Worm (Caenorhabditis elegans) whole organism, young adult: ENCODE results near the gene algn-13.

ENCODE experiments used
- B0019.2 ChIP-seq: fragments of 200-800 bp; sonication (Bioruptor generic); conservative IDR thresholded peaks from 2 replicates; pipeline ENCODE4 v1.3.6; 2022; ENCODE audit warnings: missing genetic modification reagents, missing genetic modification characterization, missing compliant biosample characterization
- C17E4.6 ChIP-seq: fragments of 200-800 bp; sonication (Bioruptor generic); IDR thresholded peaks from 2 replicates; pipeline ENCODE4 v1.3.6; 2022; ENCODE audit warnings: missing genetic modification reagents, missing genetic modification characterization, missing compliant biosample characterization
- F33H1.4 ChIP-seq: fragments of 200-800 bp; sonication (Bioruptor generic); IDR thresholded peaks from 2 replicates; pipeline ENCODE4 v1.3.6; 2022; ENCODE audit warnings: missing genetic modification reagents, missing genetic modification characterization, missing compliant biosample characterization
- T07F8.4 ChIP-seq: sonication (generic microtip); optimal IDR thresholded peaks from 2 replicates; lab custom pipeline; 2016; ENCODE audit warnings: mild to moderate bottlenecking, missing genetic modification characterization, moderate library complexity, missing compliant biosample characterization
- T26A5.8 ChIP-seq: sonication (generic microtip); optimal IDR thresholded peaks from 2 replicates; lab custom pipeline; 2016; ENCODE audit warnings: missing genetic modification characterization, missing compliant biosample characterization
- Y53F4B.3 ChIP-seq: fragments of 200-800 bp; sonication (Bioruptor generic); IDR thresholded peaks from 2 replicates; pipeline ENCODE4 v1.3.6; 2022; ENCODE audit warnings: missing genetic modification reagents, missing genetic modification characterization, missing compliant biosample characterization
- Y56A3A.18 ChIP-seq: fragments of 200-800 bp; sonication (Bioruptor generic); IDR thresholded peaks from 2 replicates; pipeline ENCODE4 v1.3.6; 2022; ENCODE audit warnings: missing genetic modification reagents, missing genetic modification characterization, missing compliant biosample characterization
- Y67H2A.10 ChIP-seq: fragments of 200-800 bp; sonication (Bioruptor generic); conservative IDR thresholded peaks from 2 replicates; pipeline ENCODE4 v1.3.6; 2022; ENCODE audit warnings: missing genetic modification reagents, missing genetic modification characterization, missing compliant biosample characterization
- ama-1 ChIP-seq, 3 experiments: fragments of 150-350 bp in 1 of 3; sonication (generic microtip) in 2 of 3; optimal IDR thresholded peaks; 2 replicates each; lab custom pipeline; 2014 to 2018; ENCODE audit warnings: missing biosample characterization in 2 of 3, missing genetic modification characterization in 2 of 3, missing genetic modification reagents in 2 of 3
- aptf-2 ChIP-seq: fragments of 200-800 bp; sonication (Bioruptor generic); conservative IDR thresholded peaks from 2 replicates; pipeline ENCODE4 v1.3.6; 2022; ENCODE audit warnings: missing genetic modification reagents, missing genetic modification characterization, missing compliant biosample characterization
- aptf-3 ChIP-seq: fragments of 200-800 bp; sonication (Bioruptor generic); IDR thresholded peaks from 2 replicates; pipeline ENCODE4 v1.3.6; 2022; ENCODE audit warnings: missing genetic modification characterization, missing compliant biosample characterization
- atf-7 ChIP-seq: sonication (generic microtip); optimal IDR thresholded peaks from 2 replicates; lab custom pipeline; 2017; ENCODE audit warnings: mild to moderate bottlenecking, missing genetic modification characterization, missing compliant biosample characterization
- attf-3 ChIP-seq: fragments of 200-800 bp; sonication (Bioruptor generic); conservative IDR thresholded peaks from 2 replicates; pipeline ENCODE4 v1.3.6; 2022; ENCODE audit warnings: missing genetic modification reagents, missing genetic modification characterization, missing compliant biosample characterization
- attf-5 ChIP-seq: fragments of 200-800 bp; sonication (Bioruptor generic); optimal IDR thresholded peaks from 2 replicates; lab custom pipeline; 2018; ENCODE audit warnings: mild to moderate bottlenecking, missing genetic modification characterization, missing compliant biosample characterization
- bed-1 ChIP-seq: fragments of 200-800 bp; sonication (Bioruptor generic); IDR thresholded peaks from 2 replicates; pipeline ENCODE4 v1.3.6; 2022; ENCODE audit warnings: missing genetic modification reagents, missing genetic modification characterization, missing compliant biosample characterization
- ceh-100 ChIP-seq: fragments of 200-800 bp; sonication (Bioruptor generic); IDR thresholded peaks from 2 replicates; pipeline ENCODE4 v1.3.6; 2022; ENCODE audit warnings: missing genetic modification reagents, missing genetic modification characterization, missing compliant biosample characterization
- ceh-91 ChIP-seq: fragments of 200-800 bp; sonication (Bioruptor generic); IDR thresholded peaks from 2 replicates; pipeline ENCODE4 v1.3.6; 2022; ENCODE audit warnings: missing genetic modification reagents, missing genetic modification characterization, missing compliant biosample characterization
- chd-7 ChIP-seq: sonication (generic microtip); optimal IDR thresholded peaks from 2 replicates; lab custom pipeline; 2016; ENCODE audit warnings: mild to moderate bottlenecking, missing genetic modification characterization, moderate library complexity, missing compliant biosample characterization
- hmg-20 ChIP-seq: fragments of 200-800 bp; sonication (Bioruptor generic); IDR thresholded peaks from 2 replicates; pipeline ENCODE4 v1.3.6; 2022; ENCODE audit warnings: missing genetic modification reagents, missing genetic modification characterization, missing compliant biosample characterization
- lag-1 ChIP-seq: fragments of 200-800 bp; sonication (Bioruptor generic); IDR thresholded peaks from 2 replicates; pipeline ENCODE4 v1.3.6; 2022; ENCODE audit warnings: missing genetic modification reagents, missing genetic modification characterization, missing compliant biosample characterization
- lin-35 ChIP-seq, 3 experiments: fragments of 150-350 bp in 2 of 3; sonication (generic microtip) in 1 of 3; optimal IDR thresholded peaks; 2 replicates each; lab custom pipeline; 2014 to 2018; ENCODE audit warnings: missing biosample characterization in 3 of 3, missing genetic modification characterization in 3 of 3, missing genetic modification reagents in 3 of 3
- lin-54 ChIP-seq: fragments of 200-800 bp; sonication (Bioruptor generic); optimal IDR thresholded peaks from 2 replicates; lab custom pipeline; 2018; ENCODE audit warnings: mild to moderate bottlenecking, missing genetic modification characterization, missing compliant biosample characterization
- lsl-1 ChIP-seq: fragments of 200-800 bp; sonication (Bioruptor generic); optimal IDR thresholded peaks from 2 replicates; lab custom pipeline; 2018; ENCODE audit warnings: mild to moderate bottlenecking, missing genetic modification characterization, moderate library complexity, missing compliant biosample characterization
- mcd-1 ChIP-seq: fragments of 200-800 bp; sonication (Bioruptor generic); IDR thresholded peaks from 2 replicates; pipeline ENCODE4 v1.3.6; 2022; ENCODE audit warnings: missing genetic modification reagents, missing genetic modification characterization, missing compliant biosample characterization
- nfya-2 ChIP-seq: fragments of 200-800 bp; sonication (Bioruptor generic); IDR thresholded peaks from 2 replicates; pipeline ENCODE4 v1.3.6; 2022; ENCODE audit warnings: missing genetic modification reagents, missing genetic modification characterization, missing compliant biosample characterization
- nhr-90 ChIP-seq: sonication (generic microtip); optimal IDR thresholded peaks from 2 replicates; lab custom pipeline; 2016; ENCODE audit warnings: missing genotype, mild to moderate bottlenecking, missing genetic modification characterization, missing compliant biosample characterization
- rec-8 ChIP-seq, 2 experiments: sonication (generic microtip); optimal IDR thresholded peaks; 2 replicates each; lab custom pipeline; 2016; ENCODE audit warnings: mild to moderate bottlenecking in 2 of 2, missing genetic modification characterization in 2 of 2, missing genetic modification reagents in 2 of 2, missing genotype in 2 of 2, missing biosample characterization in 1 of 2, missing compliant biosample characterization in 1 of 2, moderate library complexity in 1 of 2
- snpc-4 ChIP-seq, 5 experiments: fragments of 150-350 bp in 1 of 5; sonication (generic microtip) in 4 of 5; optimal IDR thresholded peaks; 2 replicates each; lab custom pipeline; 2014 to 2018; ENCODE audit warnings: missing genetic modification characterization in 5 of 5, missing biosample characterization in 3 of 5, antibody characterized with exemption in 2 of 5, mild to moderate bottlenecking in 2 of 5, missing compliant biosample characterization in 2 of 5, missing genotype in 2 of 5, moderate library complexity in 2 of 5, missing genetic modification reagents in 1 of 5
- tbp1 ChIP-seq: fragments of 200-800 bp; sonication (Bioruptor generic); optimal IDR thresholded peaks from 2 replicates; lab custom pipeline; 2018; ENCODE audit warnings: mild to moderate bottlenecking, missing genetic modification characterization, missing compliant biosample characterization
- unc-62 ChIP-seq: fragments of 150-350 bp; optimal IDR thresholded peaks from 2 replicates; lab custom pipeline; 2014; ENCODE audit warnings: missing biosample characterization, missing genetic modification reagents, missing genetic modification characterization
- xnd-1 ChIP-seq: sonication (generic microtip); optimal IDR thresholded peaks from 2 replicates; lab custom pipeline; 2016; ENCODE audit warnings: missing genotype, missing genetic modification reagents, missing genetic modification characterization, missing compliant biosample characterization
- ztf-18 ChIP-seq: sonication (generic microtip); optimal IDR thresholded peaks from 2 replicates; lab custom pipeline; 2016; ENCODE audit warnings: missing genotype, mild to moderate bottlenecking, missing genetic modification characterization, missing compliant biosample characterization
- ztf-22 ChIP-seq: fragments of 200-800 bp; sonication (Bioruptor generic); optimal IDR thresholded peaks from 2 replicates; lab custom pipeline; 2018; ENCODE audit warnings: mild to moderate bottlenecking, missing genetic modification characterization, moderate library complexity, missing compliant biosample characterization
- ztf-25 ChIP-seq: fragments of 200-800 bp; sonication (Bioruptor generic); IDR thresholded peaks from 2 replicates; pipeline ENCODE4 v1.3.6; 2022; ENCODE audit warnings: missing genetic modification reagents, missing genetic modification characterization, missing compliant biosample characterization
- ztf-28 ChIP-seq: fragments of 200-800 bp; sonication (Bioruptor generic); IDR thresholded peaks from 2 replicates; pipeline ENCODE4 v1.3.6; 2022; ENCODE audit warnings: missing genetic modification reagents, missing genetic modification characterization, missing compliant biosample characterization

The algn-13 gene

DNA sequence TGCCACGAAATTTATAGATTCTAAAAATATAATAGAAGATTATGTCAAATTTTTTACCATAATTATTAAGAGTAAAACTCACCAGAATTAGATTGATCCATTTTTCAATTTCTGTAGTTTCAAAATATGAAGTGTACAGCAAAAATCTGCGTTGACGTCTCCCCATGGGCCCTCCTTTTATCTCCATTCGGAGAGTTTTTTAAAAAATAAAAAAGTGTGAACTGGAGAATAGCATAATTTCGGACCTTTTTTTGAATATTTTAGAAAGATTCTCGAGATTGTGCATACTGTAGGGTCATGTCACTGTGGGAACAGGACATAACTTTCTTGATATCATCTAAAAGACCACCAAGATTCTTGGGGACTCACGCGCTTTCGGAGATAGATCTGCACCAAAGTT is 19.7 kb downstream of the algn-13 start, which contains the start of gene dpr-1:
Gene dpr-1, minus strand, starts transcription at position 101 of the 400 bp plus-strand sequence.
- TF ChIP-seq Y67H2A.10 (GFP tag; lab: Robert Waterston, UW): no peak
- TF ChIP-seq F33H1.4 (GFP tag; lab: Robert Waterston, UW): no peak
- no peak for TF ChIP-seq ztf-28 (GFP tag; lab: Robert Waterston, UW)
- TF ChIP-seq bed-1 (GFP tag; lab: Robert Waterston, UW): no peak
- no peak for TF ChIP-seq ztf-25 (GFP tag; lab: Robert Waterston, UW)
- TF ChIP-seq rec-8 (tag; optimal IDR thresholded peaks at IDR 0.05; lab: Kevin White, UChicago): no peak
- TF ChIP-seq T26A5.8: no peak
- TF ChIP-seq ceh-100 (GFP tag; lab: Robert Waterston, UW): no peak
- no peak for TF ChIP-seq xnd-1
- TF ChIP-seq C17E4.6 (GFP tag; lab: Robert Waterston, UW): no peak

DNA sequence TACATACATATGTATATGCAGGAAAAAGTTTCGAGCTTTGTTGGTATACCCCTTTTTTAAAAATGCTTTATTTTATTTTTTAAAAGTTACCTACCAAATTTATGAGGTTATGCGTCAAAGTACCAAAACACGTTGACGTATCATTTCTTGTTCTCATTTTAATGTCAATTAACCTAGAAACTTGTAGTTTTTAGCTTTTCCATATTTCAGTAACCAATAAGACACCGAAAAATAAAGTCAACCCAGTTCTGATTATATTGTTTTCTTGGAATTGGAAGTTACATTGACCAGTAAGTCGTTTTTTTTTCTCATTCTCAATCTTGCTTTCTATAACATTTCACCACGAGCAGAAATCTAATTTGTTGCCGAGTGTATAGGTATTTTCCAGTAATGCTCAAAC is 24.9 kb downstream of the algn-13 start, which contains the start of gene srw-145:
Gene srw-145, plus strand, starts transcription at position 301 of the 400 bp plus-strand sequence.
- TF ChIP-seq aptf-2 (GFP tag; lab: Robert Waterston, UW): no peak
- no peak for TF ChIP-seq attf-3 (GFP tag; lab: Robert Waterston, UW)
- TF ChIP-seq hmg-20 (GFP tag; lab: Robert Waterston, UW): no peak
- no peak for TF ChIP-seq lsl-1 (GFP tag; lab: Kevin White, UChicago)
- no peak for TF ChIP-seq aptf-3 (GFP tag; lab: Robert Waterston, UW)
- no peak for TF ChIP-seq snpc-4 (GFP tag; optimal IDR thresholded peaks at IDR 0.05; lab: Kevin White, UChicago)
- no peak for TF ChIP-seq snpc-4 (tag; optimal IDR thresholded peaks at IDR 0.05; lab: Kevin White, UChicago)
- no peak for TF ChIP-seq attf-5 (GFP tag; lab: Kevin White, UChicago)
- no peak for TF ChIP-seq lin-54
- TF ChIP-seq Y53F4B.3 (GFP tag; lab: Robert Waterston, UW): no peak
- no peak for TF ChIP-seq tbp1
- TF ChIP-seq, all 124 proteins: peak for 0

DNA sequence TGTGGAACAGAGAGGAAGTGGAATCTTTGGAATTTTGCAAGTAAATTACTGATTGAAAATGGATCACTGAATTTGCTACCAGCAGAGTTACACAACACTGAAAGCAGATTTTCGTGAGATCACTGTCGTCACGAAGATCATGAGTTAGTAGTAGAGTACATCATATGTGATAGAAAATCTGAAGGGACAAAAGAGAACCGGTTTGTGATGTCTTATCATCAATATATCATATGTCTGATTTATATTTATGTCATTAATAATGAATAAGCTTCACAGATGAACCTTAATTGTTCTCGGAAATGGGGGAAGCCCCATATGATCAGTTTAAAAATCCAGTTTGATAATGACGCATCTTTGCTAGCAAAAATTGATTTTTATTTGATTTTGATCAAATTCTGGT is 25.7 kb downstream of the algn-13 start:
- TF ChIP-seq chd-7 (no peak), unc-62 (GFP tag; lab: Kevin White, UChicago) (no peak), lin-35 (GFP tag; optimal IDR thresholded peaks at IDR 0.05; lab: Kevin White, UChicago) (no peak), atf-7 (tag; lab: Kevin White, UChicago) (no peak), ama-1 (optimal IDR thresholded peaks at IDR 0.05; lab: Kevin White, UChicago) (no peak), ama-1 (GFP tag; optimal IDR thresholded peaks at IDR 0.05; lab: Kevin White, UChicago) (no peak), mcd-1 (GFP tag; lab: Robert Waterston, UW) (no peak), nhr-90 (tag; lab: Kevin White, UChicago) (no peak), ztf-28 (GFP tag; lab: Robert Waterston, UW) (no peak), ztf-18 (tag; lab: Kevin White, UChicago) (no peak), T07F8.4 (tag; lab: Kevin White, UChicago) (no peak), Y56A3A.18 (GFP tag; lab: Robert Waterston, UW) (no peak)

DNA sequence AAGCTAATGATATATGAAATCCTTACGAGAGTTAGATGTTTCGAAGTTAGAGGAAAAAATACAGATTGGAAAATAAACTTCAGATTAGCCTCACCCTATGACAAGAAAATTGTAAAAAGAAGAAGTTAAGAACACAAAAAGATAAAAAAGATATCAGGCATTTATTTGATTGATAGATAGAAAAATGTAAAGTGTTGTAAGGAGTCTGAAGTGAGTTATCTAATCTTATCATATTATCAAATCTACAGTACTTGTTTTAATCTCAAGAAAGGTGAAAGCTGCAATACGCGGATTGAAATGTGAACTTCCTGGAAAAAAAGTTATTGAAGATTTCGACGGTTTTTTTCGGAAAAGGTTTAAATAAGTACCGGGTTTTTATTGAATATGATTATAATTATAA is 26.4 kb downstream of the algn-13 start:
- TF ChIP-seq lin-35 (GFP tag; optimal IDR thresholded peaks at IDR 0.05; lab: Kevin White, UChicago) (no peak), nfya-2 (GFP tag; lab: Robert Waterston, UW) (no peak), B0019.2 (GFP tag; lab: Robert Waterston, UW) (no peak), ztf-22 (no peak), lag-1 (GFP tag; lab: Robert Waterston, UW) (no peak), ceh-91 (no peak), attf-5 (GFP tag; lab: Kevin White, UChicago) (no peak)
